Worm (Caenorhabditis elegans) whole organism, mixed stage, embryonic: ENCODE data around the gene snf-5.

Experiments
- blmp-1 ChIP-seq: fragments of 150-350 bp; optimal IDR thresholded peaks from 2 replicates; lab custom pipeline; 2014; ENCODE audit warnings: missing biosample characterization, missing genetic modification characterization
- elt-1 ChIP-seq: sonication (generic microtip); optimal IDR thresholded peaks from 2 replicates; lab custom pipeline; 2017; ENCODE audit warnings: missing genetic modification characterization, mild to moderate bottlenecking, missing compliant biosample characterization, antibody characterized with exemption, moderate library complexity, borderline replicate concordance; ENCODE audit not compliant: insufficient read depth
- lsy-2 ChIP-seq: fragments of 150-350 bp; optimal IDR thresholded peaks from 2 replicates; lab custom pipeline; 2014; ENCODE audit warnings: missing biosample characterization, missing genetic modification characterization
- mab-5 ChIP-seq: fragments of 150-350 bp; optimal IDR thresholded peaks from 2 replicates; lab custom pipeline; 2014; ENCODE audit warnings: missing biosample characterization, missing genetic modification characterization
- nhr-237 ChIP-seq: fragments of 150-350 bp; optimal IDR thresholded peaks from 2 replicates; lab custom pipeline; 2014; ENCODE audit warnings: missing biosample characterization, missing genetic modification characterization
- nhr-76 ChIP-seq: sonication (generic microtip); optimal IDR thresholded peaks from 2 replicates; lab custom pipeline; 2017; ENCODE audit warnings: missing biosample characterization, missing genetic modification characterization
- pha-4 ChIP-seq: fragments of 150-350 bp; optimal IDR thresholded peaks from 2 replicates; lab custom pipeline; 2018; ENCODE audit warnings: missing biosample characterization, missing genetic modification reagents, missing genetic modification characterization
- unc-62 ChIP-seq: fragments of 150-350 bp; optimal IDR thresholded peaks from 2 replicates; lab custom pipeline; 2014; ENCODE audit warnings: missing biosample characterization, missing genetic modification reagents, missing genetic modification characterization

DNA sequence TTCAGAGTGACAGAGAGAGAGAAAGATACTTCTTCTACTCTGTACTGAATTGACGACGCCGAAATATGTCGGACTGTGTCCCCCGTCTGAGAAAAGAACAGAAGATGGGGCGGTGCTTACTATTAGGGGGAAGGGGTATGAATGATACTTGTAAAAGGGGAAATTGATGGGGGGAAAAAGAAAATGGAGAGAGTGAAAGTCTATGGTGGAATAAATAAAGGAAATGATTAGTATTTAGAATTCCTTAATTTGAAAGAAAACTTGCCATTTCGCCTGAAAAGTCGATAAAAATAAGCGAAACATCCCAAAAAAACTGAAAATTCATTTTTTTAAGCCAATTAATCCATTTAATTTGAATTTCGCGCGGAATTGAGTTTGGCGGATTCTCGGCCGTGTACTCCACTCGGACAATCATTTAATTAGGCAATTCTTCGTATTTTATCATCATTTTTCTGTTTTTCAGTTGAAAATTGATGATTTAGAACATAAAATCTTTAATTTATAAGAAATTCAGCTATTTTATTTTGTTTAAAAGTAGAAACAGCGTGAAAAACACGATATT is 49.0 kb upstream of the snf-5 start, which contains the start of gene F35C5.12:
- TF ChIP-seq mab-5 (tag; lab: Kevin White, UChicago) (no peak), elt-1 (tag; lab: Kevin White, UChicago) (no peak), lsy-2 (tag; lab: Kevin White, UChicago) (no peak), unc-62 (GFP tag; lab: Kevin White, UChicago) (no peak), pha-4 (tag; lab: Kevin White, UChicago) (no peak), blmp-1 (tag; lab: Kevin White, UChicago) (no peak), nhr-76 (tag; lab: Kevin White, UChicago) (no peak), nhr-237 (no peak)
